Fruit fly (Drosophila melanogaster) whole organism, embryonic: ENCODE data around the gene CHOp24.
A peak's percentile ranks its signal among the peaks of the same experiment; 100 is the strongest.

Experiments used
- Antp ChIP-seq: fragments of 200-800 bp; sonication (Bioruptor generic); optimal IDR thresholded peaks from 3 replicates; lab custom pipeline; 2016; ENCODE audit warnings: missing biosample characterization, missing genetic modification characterization
- Bdp1 ChIP-seq: fragments of 200-800 bp; sonication (Bioruptor generic); optimal IDR thresholded peaks from 3 replicates; lab custom pipeline; 2016; ENCODE audit warnings: missing biosample characterization, missing genetic modification characterization
- CG11093 ChIP-seq: fragments of 200-800 bp; sonication (Bioruptor generic); IDR thresholded peaks from 3 replicates; pipeline ENCODE4 v1.3.6; 2022; ENCODE audit warnings: missing biosample characterization, missing genetic modification characterization
- CG12299 ChIP-seq: fragments of 200-800 bp; sonication (Bioruptor generic); optimal IDR thresholded peaks from 2 replicates; lab custom pipeline; 2018; ENCODE audit warnings: missing biosample characterization, mild to moderate bottlenecking, missing genetic modification characterization
- CG14014 ChIP-seq: fragments of 200-800 bp; sonication (Bioruptor generic); IDR thresholded peaks from 2 replicates; pipeline ENCODE4 v1.3.6; 2022; ENCODE audit warnings: missing biosample characterization, missing genetic modification characterization
- CG15011 ChIP-seq: fragments of 200-800 bp; sonication (Bioruptor generic); optimal IDR thresholded peaks from 3 replicates; lab custom pipeline; 2018; ENCODE audit warnings: missing biosample characterization, mild to moderate bottlenecking, missing genetic modification characterization
- CG15269 ChIP-seq: fragments of 200-800 bp; sonication (Bioruptor generic); optimal IDR thresholded peaks from 2 replicates; lab custom pipeline; 2018; ENCODE audit warnings: missing biosample characterization, mild to moderate bottlenecking, missing genetic modification characterization, moderate library complexity
- CG17359 ChIP-seq: fragments of 200-800 bp; sonication (Bioruptor generic); optimal IDR thresholded peaks from 3 replicates; lab custom pipeline; 2018; ENCODE audit warnings: missing biosample characterization, mild to moderate bottlenecking, missing genetic modification characterization, moderate library complexity
- CG17612 ChIP-seq: fragments of 200-800 bp; sonication (Bioruptor generic); IDR thresholded peaks from 2 replicates; pipeline ENCODE4 v1.3.6; 2022; ENCODE audit warnings: missing biosample characterization, missing genetic modification characterization
- CG32772 ChIP-seq: fragments of 200-800 bp; sonication (Bioruptor generic); IDR thresholded peaks from 2 replicates; pipeline ENCODE4 v1.3.6; 2022; ENCODE audit warnings: missing biosample characterization, missing genetic modification characterization
- CG4328 ChIP-seq: fragments of 200-800 bp; sonication (Bioruptor generic); optimal IDR thresholded peaks from 3 replicates; lab custom pipeline; 2017; ENCODE audit warnings: missing biosample characterization, missing genetic modification reagents, missing genetic modification characterization
- CG5245 ChIP-seq: fragments of 200-800 bp; sonication (Bioruptor generic); optimal IDR thresholded peaks from 3 replicates; lab custom pipeline; 2016; ENCODE audit warnings: missing biosample characterization, missing genetic modification characterization
- CG6175 ChIP-seq: fragments of 200-800 bp; sonication (Bioruptor generic); IDR thresholded peaks from 3 replicates; pipeline ENCODE4 v1.3.6; 2022; ENCODE audit warnings: missing biosample characterization, missing genetic modification characterization
- CG7987 ChIP-seq: fragments of 200-800 bp; sonication (Bioruptor generic); optimal IDR thresholded peaks from 2 replicates; lab custom pipeline; 2018; ENCODE audit warnings: missing biosample characterization, mild to moderate bottlenecking, missing genetic modification characterization, moderate library complexity
- CG9797 ChIP-seq: fragments of 200-800 bp; sonication (Bioruptor generic); optimal IDR thresholded peaks from 3 replicates; lab custom pipeline; 2018; ENCODE audit warnings: missing biosample characterization, mild to moderate bottlenecking, missing genetic modification characterization
- Dfd ChIP-seq, 2 experiments: fragments of >200 bp; optimal IDR thresholded peaks; 2 replicates each; lab custom pipeline; 2017; ENCODE audit warnings: missing biosample characterization in 2 of 2, missing genetic modification characterization in 2 of 2
- Dip2 ChIP-seq: fragments of 200-800 bp; sonication (Bioruptor generic); IDR thresholded peaks from 2 replicates; pipeline ENCODE4 v1.3.6; 2022; ENCODE audit warnings: missing biosample characterization, missing genetic modification characterization
- Doc3 ChIP-seq: fragments of 200-800 bp; sonication (Bioruptor generic); IDR thresholded peaks from 3 replicates; pipeline ENCODE4 v1.3.6; 2022; ENCODE audit warnings: missing biosample characterization, missing genetic modification characterization; ENCODE audit not compliant: partially characterized antibody
- Ets65A ChIP-seq: fragments of 200-800 bp; sonication (Bioruptor generic); peaks from one replicate; lab custom pipeline; 2016; ENCODE audit warnings: missing biosample characterization, missing genetic modification characterization
- Fer3 ChIP-seq: fragments of 200-800 bp; sonication (Bioruptor generic); optimal IDR thresholded peaks from 2 replicates; lab custom pipeline; 2018; ENCODE audit warnings: missing biosample characterization, mild to moderate bottlenecking, missing genetic modification characterization, moderate library complexity
- HHEX ChIP-seq: fragments of 200-800 bp; sonication (Bioruptor generic); optimal IDR thresholded peaks from 3 replicates; lab custom pipeline; 2017; ENCODE audit warnings: missing biosample characterization, mild to moderate bottlenecking, missing genetic modification characterization, missing genetic modification reagents
- HLH54F ChIP-seq: fragments of 200-800 bp; sonication (Bioruptor generic); optimal IDR thresholded peaks from 3 replicates; lab custom pipeline; 2016; ENCODE audit warnings: missing biosample characterization, missing genetic modification characterization
- Hey ChIP-seq: fragments of 200-800 bp; sonication (Bioruptor generic); optimal IDR thresholded peaks from 3 replicates; lab custom pipeline; 2018; ENCODE audit warnings: missing biosample characterization, mild to moderate bottlenecking, missing genetic modification characterization
- Hmx ChIP-seq: fragments of 200-800 bp; sonication (Bioruptor generic); optimal IDR thresholded peaks from 2 replicates; lab custom pipeline; 2016; ENCODE audit warnings: missing biosample characterization, missing genetic modification characterization
- Hr3 ChIP-seq: fragments of 200-800 bp; sonication (Bioruptor generic); optimal IDR thresholded peaks from 3 replicates; lab custom pipeline; 2016; ENCODE audit warnings: missing biosample characterization, missing genetic modification characterization
- Hr39 ChIP-seq: fragments of >200 bp; optimal IDR thresholded peaks from 2 replicates; lab custom pipeline; 2017
- Mrtf ChIP-seq: fragments of 200-800 bp; sonication (Bioruptor generic); IDR thresholded peaks from 3 replicates; pipeline ENCODE4 v1.3.6; 2022; ENCODE audit warnings: missing biosample characterization, missing genetic modification characterization
- Opbp ChIP-seq: fragments of 200-800 bp; sonication (Bioruptor generic); IDR thresholded peaks from 3 replicates; pipeline ENCODE4 v1.3.6; 2022; ENCODE audit warnings: missing biosample characterization, missing genetic modification characterization; ENCODE audit not compliant: partially characterized antibody
- Sry-δ ChIP-seq: fragments of 200-800 bp; sonication (Bioruptor generic); optimal IDR thresholded peaks from 2 replicates; lab custom pipeline; 2016; ENCODE audit warnings: missing biosample characterization, missing genetic modification characterization
- Usf ChIP-seq: fragments of 200-800 bp; sonication (Bioruptor generic); optimal IDR thresholded peaks from 2 replicates; lab custom pipeline; 2017; ENCODE audit warnings: missing genotype, missing biosample characterization, missing genetic modification characterization
- chm ChIP-seq: fragments of 200-800 bp; sonication (Bioruptor generic); IDR thresholded peaks from 2 replicates; pipeline ENCODE4 v1.3.6; 2022; ENCODE audit warnings: missing biosample characterization, missing genetic modification characterization
- corto ChIP-seq: fragments of 200-800 bp; sonication (Bioruptor generic); optimal IDR thresholded peaks from 2 replicates; lab custom pipeline; 2016; ENCODE audit warnings: missing biosample characterization, mild to moderate bottlenecking, missing genetic modification characterization, moderate library complexity
- crp ChIP-seq, 2 experiments: fragments of 200-800 bp; sonication (Bioruptor generic); optimal IDR thresholded peaks; 2 replicates in 1 of 2; 3 replicates in 1 of 2; lab custom pipeline; 2017; ENCODE audit warnings: missing biosample characterization in 2 of 2, missing genetic modification characterization in 2 of 2, mild to moderate bottlenecking in 1 of 2, moderate library complexity in 1 of 2
- cwo ChIP-seq: fragments of 200-800 bp; sonication (Bioruptor generic); optimal IDR thresholded peaks from 3 replicates; lab custom pipeline; 2017; ENCODE audit warnings: missing biosample characterization, missing genetic modification characterization, mild to moderate bottlenecking, moderate library complexity, missing genetic modification reagents
- dati ChIP-seq: fragments of 200-800 bp; sonication (Bioruptor generic); IDR thresholded peaks from 2 replicates; pipeline ENCODE4 v1.3.6; 2022; ENCODE audit warnings: missing biosample characterization, missing genetic modification characterization
- dmrt99B ChIP-seq: fragments of 200-800 bp; sonication (Bioruptor generic); optimal IDR thresholded peaks from 2 replicates; lab custom pipeline; 2018; ENCODE audit warnings: missing biosample characterization, mild to moderate bottlenecking, missing genetic modification characterization, moderate library complexity
- esg ChIP-seq: fragments of 200-800 bp; sonication (Bioruptor generic); conservative IDR thresholded peaks from 2 replicates; pipeline ENCODE4 v1.3.6; 2022; ENCODE audit warnings: missing biosample characterization, missing genetic modification characterization
- hb ChIP-seq: fragments of 200-800 bp; sonication (Bioruptor generic); IDR thresholded peaks from 3 replicates; pipeline ENCODE4 v1.3.6; 2022; ENCODE audit warnings: missing biosample characterization, missing genetic modification characterization; ENCODE audit not compliant: partially characterized antibody
- kni ChIP-seq: fragments of 200-800 bp; sonication (Bioruptor generic); optimal IDR thresholded peaks from 3 replicates; lab custom pipeline; 2017; ENCODE audit warnings: mild to moderate bottlenecking, missing biosample characterization, missing genetic modification reagents, missing genetic modification characterization
- nmo ChIP-seq: fragments of 200-800 bp; sonication (Bioruptor generic); optimal IDR thresholded peaks from 2 replicates; lab custom pipeline; 2018; ENCODE audit warnings: missing biosample characterization, mild to moderate bottlenecking, missing genetic modification characterization, moderate library complexity
- pan ChIP-seq, 4 experiments: fragments of >200 bp in 3 of 4; fragments of 200-800 bp in 1 of 4; sonication (Bioruptor generic) in 1 of 4; optimal IDR thresholded peaks in 3 of 4; IDR thresholded peaks in 1 of 4; 2 replicates each; pipeline versions ENCODE4 v1.3.6 to Lab custom; 2017 to 2022; ENCODE audit warnings: missing biosample characterization in 2 of 4, missing genetic modification characterization in 2 of 4, mixed read lengths in 1 of 4
- pnt ChIP-seq: fragments of 200-800 bp; sonication (Bioruptor generic); optimal IDR thresholded peaks from 3 replicates; lab custom pipeline; 2016; ENCODE audit warnings: missing biosample characterization, missing genetic modification characterization
- psq ChIP-seq: fragments of 200-800 bp; sonication (Bioruptor generic); optimal IDR thresholded peaks from 2 replicates; lab custom pipeline; 2017; ENCODE audit warnings: missing biosample characterization, missing genetic modification characterization
- rib ChIP-seq: fragments of 200-800 bp; sonication (Bioruptor generic); IDR thresholded peaks from 2 replicates; pipeline ENCODE4 v1.3.6; 2022; ENCODE audit warnings: missing biosample characterization, missing genetic modification characterization
- sens ChIP-seq: fragments of 200-800 bp; sonication (Bioruptor generic); peaks from one replicate; lab custom pipeline; 2016; ENCODE audit warnings: missing biosample characterization, missing genetic modification characterization
- sima ChIP-seq: fragments of 200-800 bp; sonication (Bioruptor generic); optimal IDR thresholded peaks from 2 replicates; lab custom pipeline; 2016; ENCODE audit warnings: missing biosample characterization, missing genetic modification characterization
- stc ChIP-seq: fragments of 200-800 bp; sonication (Bioruptor generic); IDR thresholded peaks from 2 replicates; pipeline ENCODE4 v1.3.6; 2022; ENCODE audit warnings: missing biosample characterization, missing genetic modification characterization
- trh ChIP-seq: fragments of 200-800 bp; sonication (Bioruptor generic); optimal IDR thresholded peaks from 2 replicates; lab custom pipeline; 2016; ENCODE audit warnings: missing biosample characterization, missing genetic modification characterization
- tup ChIP-seq: fragments of 200-800 bp; sonication (Bioruptor generic); optimal IDR thresholded peaks from 2 replicates; lab custom pipeline; 2016; ENCODE audit warnings: missing biosample characterization, mild to moderate bottlenecking, missing genetic modification characterization, moderate library complexity
- tx ChIP-seq: fragments of 200-800 bp; sonication (Bioruptor generic); optimal IDR thresholded peaks from 2 replicates; lab custom pipeline; 2016; ENCODE audit warnings: missing biosample characterization, missing genetic modification characterization
- usp ChIP-seq: fragments of >200 bp; optimal IDR thresholded peaks from 2 replicates; lab custom pipeline; 2017; ENCODE audit warnings: missing biosample characterization, missing genetic modification characterization

Gene CHOp24

DNA sequence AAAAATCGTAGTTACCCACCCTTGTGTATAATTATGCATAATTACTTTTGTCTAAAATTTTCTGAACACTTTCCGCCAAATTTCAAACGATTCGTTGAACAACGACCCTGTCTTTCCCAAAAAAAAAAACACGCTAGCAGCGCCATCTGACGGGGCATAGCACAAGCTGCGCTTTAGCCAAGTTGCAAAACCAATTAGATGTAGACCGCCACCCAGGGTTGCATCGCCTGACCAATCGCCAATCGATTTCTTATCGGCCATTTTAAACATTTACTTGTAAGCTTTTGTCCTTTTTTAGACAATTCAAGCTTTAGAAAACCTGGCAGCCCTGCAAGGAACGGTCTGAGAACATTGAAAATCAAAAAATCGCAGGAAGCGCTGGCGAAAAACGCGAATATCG lies 10.8 kb upstream of the CHOp24 start, which contains the start of gene CG3556 (continued):
- TF ChIP-seq tup (GFP tag; lab: Kevin White, UChicago) (no peak), Ets65A (peak; percentile 52), Hr39 (lab: Kevin White, UChicago) (no peak), rib (GFP tag; lab: Robert Waterston, UW) (no peak), HLH54F (no peak), HHEX (GFP tag; lab: Kevin White, UChicago) (no peak), CG6175 (GFP tag; lab: Robert Waterston, UW) (0 out of 3 replicates have a peak, but pooled peaks have one; percentile 35), esg (GFP tag; lab: Robert Waterston, UW) (0 out of 2 replicates have a peak, but pooled peaks have one; percentile 5), stc (0 out of 2 replicates have a peak, but pooled peaks have one; percentile 10), psq (no peak), Opbp (GFP tag; lab: Robert Waterston, UW) (peak; percentile 72), Dip2 (GFP tag; lab: Robert Waterston, UW) (peak; percentile 32; the same call in 1 of the 2 replicates), CG12299 (tag; lab: Kevin White, UChicago) (no peak), Antp (GFP tag; lab: Kevin White, UChicago) (peak; percentile 62), CG7987 (GFP tag; lab: Kevin White, UChicago) (peak; percentile 50), dati (GFP tag; lab: Robert Waterston, UW) (no peak), Hr3 (GFP tag; lab: Kevin White, UChicago) (peak; percentile 5), dmrt99B (no peak), CG14014 (peak; percentile 54; the same call in 1 of the 2 replicates), Hey (tag; lab: Kevin White, UChicago) (no peak), usp (GFP tag; lab: Kevin White, UChicago) (no peak), crp (GFP tag; optimal IDR thresholded peaks at IDR 0.05; lab: Kevin White, UChicago) (peak in 1 of 2 experiments; percentile 10), Doc3 (no peak), trh (GFP tag; lab: Kevin White, UChicago) (no peak), Mrtf (GFP tag; lab: Robert Waterston, UW) (0 out of 3 replicates have a peak, but pooled peaks have one; percentile 26), tx (GFP tag; lab: Kevin White, UChicago) (no peak), Dfd (GFP tag; optimal IDR thresholded peaks at IDR 0.05; lab: Kevin White, UChicago) (no peak), CG15011 (no peak), sens (GFP tag; lab: Kevin White, UChicago) (peak; percentile 26), pan (optimal IDR thresholded peaks at IDR 0.05; lab: Kevin White, UChicago) (no peak), pan (GFP tag; optimal IDR thresholded peaks at IDR 0.05 in 1 of 2, IDR thresholded peaks at IDR 0.05 in 1 of 2) (peak in 1 of 2 experiments; percentile 55), Hmx (GFP tag; lab: Kevin White, UChicago) (no peak), sima (GFP tag; lab: Kevin White, UChicago) (no peak), Bdp1 (peak; percentile 14), corto (GFP tag; lab: Kevin White, UChicago) (no peak), Fer3 (no peak), CG17612 (GFP tag; lab: Robert Waterston, UW) (peak; percentile 31; the same call in 1 of the 2 replicates), CG11093 (no peak), nmo (peak; percentile 32), CG32772 (peak; percentile 47; the same call in 1 of the 2 replicates), pnt (GFP tag; lab: Kevin White, UChicago) (peak; percentile 10), CG15269 (tag; lab: Kevin White, UChicago) (no peak), CG17359 (tag; lab: Kevin White, UChicago) (peak; percentile 32), CG9797 (peak; percentile 48), chm (peak; percentile 74; the same call in 1 of the 2 replicates), CG5245 (GFP tag; lab: Kevin White, UChicago) (no peak), Usf (GFP tag; lab: Kevin White, UChicago) (no peak), kni (GFP tag; lab: Kevin White, UChicago) (no peak), Sry-δ (GFP tag; lab: Kevin White, UChicago) (peak; percentile 70), CG4328 (GFP tag; lab: Kevin White, UChicago) (no peak), hb (GFP tag; lab: Robert Waterston, UW) (peak; percentile 52; the same call in 1 of the 3 replicates), cwo (GFP tag; lab: Kevin White, UChicago) (no peak)
